Worm (Caenorhabditis elegans): ENCODE results near the gene sams-1.

DNA sequence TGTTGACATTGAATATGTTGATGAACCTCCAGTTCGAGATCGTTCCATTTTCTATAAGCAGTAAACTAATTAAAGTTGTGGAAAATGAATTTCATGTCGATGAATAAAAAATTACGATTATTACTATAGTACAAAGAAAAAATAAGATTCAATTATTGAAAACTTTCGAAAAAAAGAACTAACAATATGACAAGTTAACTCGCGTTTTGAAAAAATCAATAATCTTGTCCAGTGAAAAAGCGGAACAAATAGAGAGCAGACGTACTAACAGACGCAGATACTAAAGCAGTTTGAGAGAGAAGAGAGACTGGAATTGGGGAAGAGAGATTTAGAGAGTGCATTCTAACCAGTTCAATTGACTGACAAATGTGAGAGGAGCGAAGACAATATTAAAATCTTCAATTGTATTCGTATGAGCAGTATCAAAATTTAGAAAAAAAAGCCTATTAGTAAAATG is 8.9 kb downstream of the sams-1 start, which contains the start of gene set-6:
- no peak for TF ChIP-seq dao-5 (tag; optimal IDR thresholded peaks at IDR 0.05)
- no peak for TF ChIP-seq him-1 (tag; optimal IDR thresholded peaks at IDR 0.05)
- TF ChIP-seq W03F9.2 (tag; optimal IDR thresholded peaks at IDR 0.05): no peak
